Fruit fly (Drosophila melanogaster): Measurements from ENCODE around the gene Acsf3.

Gene Acsf3

dm6 chrX:7317214-7318210, 11.3 kb upstream of the Acsf3 start (continued):
- no peak for TF ChIP-seq CG4360 (GFP tag; IDR thresholded peaks at IDR 0.05)
- no peak for TF ChIP-seq MTF-1 (GFP tag; optimal IDR thresholded peaks at IDR 0.05; ENCODE audit: borderline replicate concordance)
- peak; percentile 19 for TF ChIP-seq odd (GFP tag; optimal IDR thresholded peaks at IDR 0.05)
- TF ChIP-seq CG1832 (GFP tag; optimal IDR thresholded peaks at IDR 0.05) = peak; percentile 63
- TF ChIP-seq CG34224 (GFP tag; IDR thresholded peaks at IDR 0.05; ENCODE audit: partially characterized antibody) = no peak
- no peak for TF ChIP-seq Fer2 (tag; optimal IDR thresholded peaks at IDR 0.05)
- TF ChIP-seq CG4617 (GFP tag; optimal IDR thresholded peaks at IDR 0.05; ENCODE audit: borderline replicate concordance) = no peak
- no peak for TF ChIP-seq Sox100B (GFP tag; optimal IDR thresholded peaks at IDR 0.05)
- TF ChIP-seq pho (GFP tag; optimal IDR thresholded peaks at IDR 0.05) = no peak
- TF ChIP-seq grn (GFP tag; optimal IDR thresholded peaks at IDR 0.05) = peak; percentile 86
- TF ChIP-seq CG13424 (tag; optimal IDR thresholded peaks at IDR 0.05) = no peak
- TF ChIP-seq Optix (GFP tag; IDR thresholded peaks at IDR 0.05) = no peak
- TF ChIP-seq CG14667 (GFP tag; IDR thresholded peaks at IDR 0.05) = no peak
- peak; percentile 67 for TF ChIP-seq CG13894 (tag; optimal IDR thresholded peaks at IDR 0.05)
- peak; percentile 28; the same call in 1 of the 2 replicates for TF ChIP-seq vvl (GFP tag; IDR thresholded peaks at IDR 0.05)
- TF ChIP-seq CG3065 (GFP tag; optimal IDR thresholded peaks at IDR 0.05) = no peak
- TF ChIP-seq ken (GFP tag; IDR thresholded peaks at IDR 0.05) = no peak
- TF ChIP-seq CG11247 (GFP tag; IDR thresholded peaks at IDR 0.05) = no peak
- TF ChIP-seq lbe (GFP tag; optimal IDR thresholded peaks at IDR 0.05) = peak; percentile 3
- no peak for TF ChIP-seq Drgx (GFP tag; IDR thresholded peaks at IDR 0.05)
- no peak for TF ChIP-seq Bteb2 (GFP tag; optimal IDR thresholded peaks at IDR 0.05)
- TF ChIP-seq corto (GFP tag; optimal IDR thresholded peaks at IDR 0.05) = peak; percentile 22
- no peak for TF ChIP-seq vfl (GFP tag; optimal IDR thresholded peaks at IDR 0.05)
- TF ChIP-seq HLH54F (GFP tag; optimal IDR thresholded peaks at IDR 0.05) = no peak
- TF ChIP-seq Gsc (GFP tag; IDR thresholded peaks at IDR 0.05) = no peak
- TF ChIP-seq nerfin-2 (GFP tag; IDR thresholded peaks at IDR 0.05; ENCODE audit: partially characterized antibody) = no peak
- TF ChIP-seq Dbx (GFP tag; IDR thresholded peaks at IDR 0.05) = no peak
- no peak for TF ChIP-seq Stat92E (GFP tag; optimal IDR thresholded peaks at IDR 0.05)
- TF ChIP-seq lmd (GFP tag; IDR thresholded peaks at IDR 0.05) = no peak
- peak; percentile 79 for TF ChIP-seq CG12769 (tag; optimal IDR thresholded peaks at IDR 0.05)
- peak; percentile 38 for TF ChIP-seq gcm (GFP tag; optimal IDR thresholded peaks at IDR 0.05)
- no peak for TF ChIP-seq CHES-1-like (GFP tag; optimal IDR thresholded peaks at IDR 0.05)
- no peak for TF ChIP-seq CG13296 (GFP tag; optimal IDR thresholded peaks at IDR 0.05)
- TF ChIP-seq sr (GFP tag; IDR thresholded peaks at IDR 0.05) = 0 out of 3 replicates have a peak, but pooled peaks have one; percentile 49
- TF ChIP-seq cwo (GFP tag; optimal IDR thresholded peaks at IDR 0.05) = peak; percentile 7
- TF ChIP-seq Camta (GFP tag; optimal IDR thresholded peaks at IDR 0.05) = no peak
- peak; percentile 43 for TF ChIP-seq shn (GFP tag; optimal IDR thresholded peaks at IDR 0.05)
- TF ChIP-seq CG6854 (GFP tag; optimal IDR thresholded peaks at IDR 0.05) = no peak
- peak; percentile 70 for TF ChIP-seq sens (GFP tag)
- TF ChIP-seq psq (GFP tag; optimal IDR thresholded peaks at IDR 0.05) = no peak
- no peak for TF ChIP-seq Doc2 (GFP tag; IDR thresholded peaks at IDR 0.05)
- TF ChIP-seq MBD-R2 (GFP tag; IDR thresholded peaks at IDR 0.05) = no peak
- TF ChIP-seq CG1024 (GFP tag; IDR thresholded peaks at IDR 0.05) = no peak
- TF ChIP-seq CG1792 (GFP tag; optimal IDR thresholded peaks at IDR 0.05) = no peak
- TF ChIP-seq sqz (GFP tag; optimal IDR thresholded peaks at IDR 0.05) = peak; percentile 43
- TF ChIP-seq CG8765 (GFP tag; IDR thresholded peaks at IDR 0.05) = no peak
- TF ChIP-seq CG7556 (GFP tag; optimal IDR thresholded peaks at IDR 0.05) = no peak
- no peak for TF ChIP-seq p53 (GFP tag; optimal IDR thresholded peaks at IDR 0.05)
- TF ChIP-seq CG6175 (GFP tag; IDR thresholded peaks at IDR 0.05) = no peak
